Worm (Caenorhabditis elegans): ENCODE results near the gene ZK512.10.

The ZK512.10 gene

DNA sequence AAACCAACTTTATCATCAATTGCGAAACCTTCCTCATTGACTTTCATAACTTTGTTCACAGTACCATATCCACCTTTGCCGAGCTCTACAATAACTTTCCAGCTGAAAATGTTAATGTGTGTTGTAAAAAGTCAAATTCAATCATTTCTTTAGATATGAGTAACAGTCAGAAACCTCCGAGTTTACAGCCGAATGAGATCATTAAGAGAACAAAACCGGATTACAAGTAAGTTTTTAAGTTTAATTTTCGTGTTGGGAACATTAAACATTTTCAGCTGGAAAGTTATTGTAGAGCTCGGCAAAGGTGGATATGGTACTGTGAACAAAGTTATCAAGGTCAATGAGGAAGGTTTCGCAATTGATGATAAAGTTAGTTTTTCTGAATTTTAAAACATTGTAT is 29.5 kb upstream of the ZK512.10 start, which contains the start of gene ZK507.1:
TSS of gene ZK507.1 (minus strand) at position 101 of the 400 bp plus-strand sequence.
- TF ChIP-seq elt-3 (tag; optimal IDR thresholded peaks at IDR 0.05) (no peak), nhr-77 (tag; optimal IDR thresholded peaks at IDR 0.05) (no peak), egl-5 (tag; optimal IDR thresholded peaks at IDR 0.05) (no peak), ceh-82 (tag; optimal IDR thresholded peaks at IDR 0.05) (no peak)

DNA sequence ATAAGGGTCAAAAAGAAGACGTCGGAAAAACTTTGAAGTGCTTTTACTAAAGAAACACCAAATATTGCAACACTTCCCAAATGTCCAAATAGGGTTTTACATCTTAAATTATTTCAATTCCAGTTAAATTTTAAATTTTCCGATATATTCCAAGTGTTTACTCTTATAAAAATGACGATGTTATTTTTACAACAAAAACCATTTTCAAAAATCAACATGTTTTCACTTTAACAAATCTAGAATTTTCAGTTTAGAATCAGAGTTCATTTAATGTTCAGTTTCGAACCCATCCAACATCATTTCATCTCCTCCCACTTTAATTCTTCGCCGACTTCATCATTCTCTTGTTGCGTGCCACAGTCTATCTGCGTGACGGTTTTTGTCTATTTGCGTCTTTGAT is 27.0 kb upstream of the ZK512.10 start, which contains the start of gene dos-1:
TSS of gene dos-1 (plus strand) at position 301 of the 400 bp plus-strand sequence.
- no peak for TF ChIP-seq nhr-77 (tag; optimal IDR thresholded peaks at IDR 0.05)
- no peak for TF ChIP-seq ceh-28 (tag; optimal IDR thresholded peaks at IDR 0.05)
- TF ChIP-seq unc-39 (tag; optimal IDR thresholded peaks at IDR 0.05) = no peak
- no peak for TF ChIP-seq nhr-28 (tag; optimal IDR thresholded peaks at IDR 0.05)
- no peak for TF ChIP-seq nhr-43 (tag; optimal IDR thresholded peaks at IDR 0.05; ENCODE audit: poor library complexity, severe bottlenecking)
- TF ChIP-seq nhr-25 (tag; optimal IDR thresholded peaks at IDR 0.05) = no peak
- TF ChIP-seq nhr-67 (tag; optimal IDR thresholded peaks at IDR 0.05) = no peak
- TF ChIP-seq elt-2 (tag; optimal IDR thresholded peaks at IDR 0.05) = no peak
- TF ChIP-seq lsy-12 (tag; optimal IDR thresholded peaks at IDR 0.05) = no peak
- TF ChIP-seq ceh-16 (tag; optimal IDR thresholded peaks at IDR 0.05) = no peak
- TF ChIP-seq egl-27 (tag; optimal IDR thresholded peaks at IDR 0.05) = no peak
- no peak for TF ChIP-seq zag-1 (tag; optimal IDR thresholded peaks at IDR 0.05)
- no peak for TF ChIP-seq lin-39 (tag; optimal IDR thresholded peaks at IDR 0.05)
- no peak for TF ChIP-seq jun-1 (tag; optimal IDR thresholded peaks at IDR 0.05)
- no peak for TF ChIP-seq eor-1 (tag; optimal IDR thresholded peaks at IDR 0.05)
- no peak for TF ChIP-seq pha-4 (tag; optimal IDR thresholded peaks at IDR 0.05)
- TF ChIP-seq fkh-2 (tag; optimal IDR thresholded peaks at IDR 0.05) = no peak
- no peak for TF ChIP-seq nhr-76 (tag; optimal IDR thresholded peaks at IDR 0.05)
- TF ChIP-seq pqm-1 (tag; optimal IDR thresholded peaks at IDR 0.05) = no peak

DNA sequence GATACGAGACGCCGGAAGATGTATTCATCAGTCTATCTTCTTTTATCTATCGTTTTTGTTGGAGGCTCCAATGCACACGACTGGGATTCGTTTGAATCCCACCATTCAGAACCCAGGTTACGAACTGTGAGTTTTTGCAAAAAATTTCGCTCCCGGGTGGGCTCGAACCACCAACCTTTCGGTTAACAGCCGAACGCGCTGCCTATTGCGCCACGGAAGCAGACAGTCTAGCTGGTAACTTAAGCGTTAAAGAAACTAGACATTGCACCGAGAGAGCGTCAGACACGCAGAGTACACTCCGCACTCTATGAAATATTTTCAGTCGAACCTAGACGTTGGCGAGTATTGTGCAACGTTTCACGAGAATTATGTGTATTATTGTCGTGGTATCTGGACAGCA is 26.6 kb upstream of the ZK512.10 start:
- TF ChIP-seq nhr-76 (tag; optimal IDR thresholded peaks at IDR 0.05) = no peak
- TF ChIP-seq nhr-23 (tag; optimal IDR thresholded peaks at IDR 0.05) = no peak
- TF ChIP-seq R02D3.7 (tag; optimal IDR thresholded peaks at IDR 0.05) = no peak
- no peak for TF ChIP-seq snpc-4 (tag; optimal IDR thresholded peaks at IDR 0.05)
- TF ChIP-seq mdl-1 (tag; optimal IDR thresholded peaks at IDR 0.05) = no peak
- TF ChIP-seq ceh-9 (tag; optimal IDR thresholded peaks at IDR 0.05) = no peak
- peak; percentile 24 for TF ChIP-seq nhr-43 (tag; optimal IDR thresholded peaks at IDR 0.05; ENCODE audit: poor library complexity, severe bottlenecking)
- TF ChIP-seq skn-1 (tag; optimal IDR thresholded peaks at IDR 0.05) = peak; percentile 17
- TF ChIP-seq eor-1 (tag; optimal IDR thresholded peaks at IDR 0.05) = no peak
- no peak for TF ChIP-seq ZK546.5 (tag; optimal IDR thresholded peaks at IDR 0.05)
- no peak for TF ChIP-seq fos-1 (tag; optimal IDR thresholded peaks at IDR 0.05)
- no peak for TF ChIP-seq hmg-11 (tag; optimal IDR thresholded peaks at IDR 0.05)
- TF ChIP-seq elt-3 (tag; optimal IDR thresholded peaks at IDR 0.05) = no peak
- TF ChIP-seq ztf-11 (tag; optimal IDR thresholded peaks at IDR 0.05) = no peak
- no peak for TF ChIP-seq tbx-2 (tag; optimal IDR thresholded peaks at IDR 0.05)
- TF ChIP-seq pqm-1 (tag; optimal IDR thresholded peaks at IDR 0.05) = peak; percentile 26
- TF ChIP-seq egl-27 (tag; optimal IDR thresholded peaks at IDR 0.05) = no peak
- no peak for TF ChIP-seq aly-2 (tag; optimal IDR thresholded peaks at IDR 0.05)
- no peak for TF ChIP-seq nhr-237 (tag; optimal IDR thresholded peaks at IDR 0.05)
- no peak for TF ChIP-seq fkh-2 (tag; optimal IDR thresholded peaks at IDR 0.05)
- TF ChIP-seq pha-4 (tag; optimal IDR thresholded peaks at IDR 0.05) = no peak
- peak; percentile 34 for TF ChIP-seq elt-2 (tag; optimal IDR thresholded peaks at IDR 0.05)
- no peak for TF ChIP-seq nfya-1 (tag; optimal IDR thresholded peaks at IDR 0.05; ENCODE audit: insufficient read depth)
- no peak for TF ChIP-seq elt-1 (tag; optimal IDR thresholded peaks at IDR 0.05)
- no peak for TF ChIP-seq ceh-28 (tag; optimal IDR thresholded peaks at IDR 0.05)
- no peak for TF ChIP-seq fkh-10 (GFP tag; optimal IDR thresholded peaks at IDR 0.05)
- no peak for TF ChIP-seq zag-1 (tag; optimal IDR thresholded peaks at IDR 0.05)
- no peak for TF ChIP-seq mml-1 (tag; optimal IDR thresholded peaks at IDR 0.05)
- TF ChIP-seq egl-5 (tag; optimal IDR thresholded peaks at IDR 0.05) = no peak
- no peak for TF ChIP-seq unc-62 (GFP tag; optimal IDR thresholded peaks at IDR 0.05)
- TF ChIP-seq ztf-4 (tag; optimal IDR thresholded peaks at IDR 0.05) = no peak
- TF ChIP-seq lsy-12 (tag; optimal IDR thresholded peaks at IDR 0.05) = peak; percentile 15
- no peak for TF ChIP-seq ceh-16 (tag; optimal IDR thresholded peaks at IDR 0.05)
- TF ChIP-seq ceh-82 (tag; optimal IDR thresholded peaks at IDR 0.05) = no peak
- no peak for TF ChIP-seq nhr-12 (tag; optimal IDR thresholded peaks at IDR 0.05)
- no peak for TF ChIP-seq lin-15B (tag; optimal IDR thresholded peaks at IDR 0.05)
- no peak for TF ChIP-seq daf-12 (tag; optimal IDR thresholded peaks at IDR 0.05)
- TF ChIP-seq ama-1 (optimal IDR thresholded peaks at IDR 0.05) = peak; percentile 30
- no peak for TF ChIP-seq nhr-67 (tag; optimal IDR thresholded peaks at IDR 0.05)
- no peak for TF ChIP-seq jun-1 (tag; optimal IDR thresholded peaks at IDR 0.05)
- peak; percentile 9 for TF ChIP-seq nhr-25 (tag; optimal IDR thresholded peaks at IDR 0.05)
- TF ChIP-seq nhr-28 (tag; optimal IDR thresholded peaks at IDR 0.05) = no peak
- TF ChIP-seq unc-39 (tag; optimal IDR thresholded peaks at IDR 0.05) = no peak
- no peak for TF ChIP-seq nhr-11 (tag; optimal IDR thresholded peaks at IDR 0.05)
- peak; percentile 19 for TF ChIP-seq lin-39 (tag; optimal IDR thresholded peaks at IDR 0.05)
- TF ChIP-seq sea-2 (GFP tag; optimal IDR thresholded peaks at IDR 0.05) = no peak
- no peak for TF ChIP-seq nhr-77 (tag; optimal IDR thresholded peaks at IDR 0.05)
